Worm (Caenorhabditis elegans): ENCODE data around the gene F59A6.13.
A peak's percentile ranks its signal among the peaks of the same experiment; 100 is the strongest.

Gene F59A6.13

ce11 chrII:5022381-5022855 lies at the start of gene F59A6.13, which contains the start of gene nsy-1:
Gene F59A6.13, plus strand, starts transcription at chrII:5022805.
Gene nsy-1, plus strand, starts transcription at chrII:5022757.
- TF ChIP-seq him-1 (tag; optimal IDR thresholded peaks at IDR 0.05) (no peak), dao-5 (tag; optimal IDR thresholded peaks at IDR 0.05) (no peak), W03F9.2 (tag; optimal IDR thresholded peaks at IDR 0.05) (no peak)

- no peak for TF ChIP-seq him-1 (tag; optimal IDR thresholded peaks at IDR 0.05)
- TF ChIP-seq W03F9.2 (tag; optimal IDR thresholded peaks at IDR 0.05) = no peak
- no peak for TF ChIP-seq dao-5 (tag; optimal IDR thresholded peaks at IDR 0.05)
Measured at ce11 chrII:4974448-4974951, 48.1 kb upstream of the F59A6.13 start.

- no peak for TF ChIP-seq W03F9.2 (tag; optimal IDR thresholded peaks at IDR 0.05)
- TF ChIP-seq dao-5 (tag; optimal IDR thresholded peaks at IDR 0.05) = no peak
- no peak for TF ChIP-seq him-1 (tag; optimal IDR thresholded peaks at IDR 0.05)
Measured at ce11 chrII:4975311-4975710, 47.3 kb upstream of the F59A6.13 start.

ce11 chrII:4981682-4982404 lies 40.8 kb upstream of the F59A6.13 start:
- no peak for TF ChIP-seq him-1 (tag; optimal IDR thresholded peaks at IDR 0.05)
- no peak for TF ChIP-seq dao-5 (tag; optimal IDR thresholded peaks at IDR 0.05)

ce11 chrII:4984151-4984550 lies 38.5 kb upstream of the F59A6.13 start:
- no peak for TF ChIP-seq dao-5 (tag; optimal IDR thresholded peaks at IDR 0.05)
- no peak for TF ChIP-seq W03F9.2 (tag; optimal IDR thresholded peaks at IDR 0.05)
- no peak for TF ChIP-seq him-1 (tag; optimal IDR thresholded peaks at IDR 0.05)

- TF ChIP-seq dao-5 (tag; optimal IDR thresholded peaks at IDR 0.05) (no peak), W03F9.2 (tag; optimal IDR thresholded peaks at IDR 0.05) (no peak), him-1 (tag; optimal IDR thresholded peaks at IDR 0.05) (no peak)
Measured at ce11 chrII:4985961-4986503, 36.6 kb upstream of the F59A6.13 start.

ce11 chrII:4986664-4987063 lies 35.9 kb upstream of the F59A6.13 start:
- TF ChIP-seq W03F9.2 (tag; optimal IDR thresholded peaks at IDR 0.05) (no peak), him-1 (tag; optimal IDR thresholded peaks at IDR 0.05) (no peak), dao-5 (tag; optimal IDR thresholded peaks at IDR 0.05) (no peak)

ce11 chrII:4987257-4987656 lies 35.3 kb upstream of the F59A6.13 start:
- TF ChIP-seq dao-5 (tag; optimal IDR thresholded peaks at IDR 0.05) (no peak), him-1 (tag; optimal IDR thresholded peaks at IDR 0.05) (no peak), W03F9.2 (tag; optimal IDR thresholded peaks at IDR 0.05) (no peak)

- TF ChIP-seq dao-5 (tag; optimal IDR thresholded peaks at IDR 0.05) (no peak), W03F9.2 (tag; optimal IDR thresholded peaks at IDR 0.05) (no peak), him-1 (tag; optimal IDR thresholded peaks at IDR 0.05) (no peak)
Measured at ce11 chrII:4989802-4990201, 32.8 kb upstream of the F59A6.13 start, which contains the start of gene T27F7.12. Gene T27F7.12, plus strand, starts transcription at chrII:4990102.

- no peak for TF ChIP-seq him-1 (tag; optimal IDR thresholded peaks at IDR 0.05)
- no peak for TF ChIP-seq dao-5 (tag; optimal IDR thresholded peaks at IDR 0.05)
- TF ChIP-seq W03F9.2 (tag; optimal IDR thresholded peaks at IDR 0.05) = no peak
Measured at ce11 chrII:4992977-4993376, 29.6 kb upstream of the F59A6.13 start, which contains the start of gene pigb-1. Gene pigb-1, minus strand, starts transcription at chrII:4993077.

ce11 chrII:4993530-4994192 lies 28.9 kb upstream of the F59A6.13 start, which contains the start of the genes eif-1 and vps-24:
Gene eif-1, minus strand, starts transcription at chrII:4993580.
Gene vps-24, plus strand, starts transcription at chrII:4993998.
- TF ChIP-seq W03F9.2 (tag; optimal IDR thresholded peaks at IDR 0.05) (peak; percentile 33), dao-5 (tag; optimal IDR thresholded peaks at IDR 0.05) (no peak)

- TF ChIP-seq dao-5 (tag; optimal IDR thresholded peaks at IDR 0.05) (no peak), W03F9.2 (tag; optimal IDR thresholded peaks at IDR 0.05) (no peak), him-1 (tag; optimal IDR thresholded peaks at IDR 0.05) (no peak)
Measured at ce11 chrII:4994939-4995338, 27.7 kb upstream of the F59A6.13 start, which contains the start of gene rnh-1.0. Gene rnh-1.0, plus strand, starts transcription at chrII:4995327.

ce11 chrII:4998657-4999056 lies 23.9 kb upstream of the F59A6.13 start, which contains the start of gene F59A6.11:
Gene F59A6.11, minus strand, starts transcription at chrII:4998757.
- TF ChIP-seq W03F9.2 (tag; optimal IDR thresholded peaks at IDR 0.05) (no peak), him-1 (tag; optimal IDR thresholded peaks at IDR 0.05) (no peak)

- TF ChIP-seq him-1 (tag; optimal IDR thresholded peaks at IDR 0.05) (no peak), dao-5 (tag; optimal IDR thresholded peaks at IDR 0.05) (no peak), W03F9.2 (tag; optimal IDR thresholded peaks at IDR 0.05) (no peak)
Measured at ce11 chrII:4999122-4999521, 23.5 kb upstream of the F59A6.13 start, which contains the start of gene citk-2. Gene citk-2, plus strand, starts transcription at chrII:4999520.

Measured in whole organism, L4/young adult.